Worm (Caenorhabditis elegans): ENCODE measurements around the gene K09F6.15.
"Not testable (repeated sequence)": the region's sequence is repeated elsewhere in the genome, so short reads cannot be mapped to it uniquely, and the experiment has no call there.

Gene K09F6.15

ce11 chrII:2292027-2292426 is 14.7 kb upstream of the K09F6.15 start, which contains the start of gene K09F6.7:
Gene K09F6.7, minus strand, starts transcription at chrII:2292127.
- TF ChIP-seq hmbx-1 (tag; optimal IDR thresholded peaks at IDR 0.05) = no peak
- TF ChIP-seq ama-1 (optimal IDR thresholded peaks at IDR 0.05) = no peak
- no peak for TF ChIP-seq tbx-37 (GFP tag; conservative IDR thresholded peaks at IDR 0.05)
- TF ChIP-seq ceh-13 (GFP tag; optimal IDR thresholded peaks at IDR 0.05) = no peak
- TF ChIP-seq tbx-11 (GFP tag; IDR thresholded peaks at IDR 0.05) = no peak
- no peak for TF ChIP-seq ets-7 (tag; optimal IDR thresholded peaks at IDR 0.05)
- no peak for TF ChIP-seq aly-1 (tag; optimal IDR thresholded peaks at IDR 0.05)
- no peak for TF ChIP-seq tra-4 (tag; optimal IDR thresholded peaks at IDR 0.05)

DNA sequence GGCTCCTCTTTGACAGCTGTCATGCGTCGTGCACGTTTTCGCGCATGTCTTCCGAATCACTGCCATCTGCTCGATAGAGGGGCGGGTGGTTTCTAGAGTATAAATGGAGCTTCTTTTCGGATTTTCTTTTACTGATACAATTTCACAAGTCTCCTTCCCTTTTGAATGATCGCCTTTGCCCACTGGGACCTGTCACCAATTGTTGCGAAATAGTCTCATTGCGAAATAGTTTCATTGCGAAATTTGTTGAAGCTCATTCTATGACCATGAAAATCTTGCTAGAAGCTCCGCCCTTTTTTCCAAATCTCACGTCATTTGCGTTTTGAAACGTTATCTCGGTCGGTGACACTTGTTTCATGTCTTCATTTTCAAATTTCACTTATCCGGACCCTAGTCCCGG is 12.1 kb upstream of the K09F6.15 start:
- TF ChIP-seq hmbx-1 (tag; optimal IDR thresholded peaks at IDR 0.05) = no peak

ce11 chrII:2288798-2289197 is 11.5 kb upstream of the K09F6.15 start, which contains the start of the genes K09F6.10 and K09F6.13:
Gene K09F6.10, minus strand, starts transcription at chrII:2288883.
Gene K09F6.13, plus strand, starts transcription at chrII:2289114.
- TF ChIP-seq hmbx-1 (tag; optimal IDR thresholded peaks at IDR 0.05) (no peak), tra-4 (tag; optimal IDR thresholded peaks at IDR 0.05) (no peak), sea-1 (GFP tag; conservative IDR thresholded peaks at IDR 0.05) (no peak), pes-1 (GFP tag; IDR thresholded peaks at IDR 0.05) (no peak), flt-1 (GFP tag; IDR thresholded peaks at IDR 0.05) (no peak), F13C5.2 (tag; optimal IDR thresholded peaks at IDR 0.05) (no peak), hnd-1 (tag; optimal IDR thresholded peaks at IDR 0.05) (no peak), hmg-4 (GFP tag; optimal IDR thresholded peaks at IDR 0.05) (no peak), ets-7 (tag; optimal IDR thresholded peaks at IDR 0.05) (no peak), ceh-13 (GFP tag; optimal IDR thresholded peaks at IDR 0.05) (no peak), ceh-36 (tag; optimal IDR thresholded peaks at IDR 0.05) (no peak)

- TF ChIP-seq tbx-37 (GFP tag; conservative IDR thresholded peaks at IDR 0.05) = no peak
Measured at ce11 chrII:2284703-2285102, 7.4 kb upstream of the K09F6.15 start.

DNA sequence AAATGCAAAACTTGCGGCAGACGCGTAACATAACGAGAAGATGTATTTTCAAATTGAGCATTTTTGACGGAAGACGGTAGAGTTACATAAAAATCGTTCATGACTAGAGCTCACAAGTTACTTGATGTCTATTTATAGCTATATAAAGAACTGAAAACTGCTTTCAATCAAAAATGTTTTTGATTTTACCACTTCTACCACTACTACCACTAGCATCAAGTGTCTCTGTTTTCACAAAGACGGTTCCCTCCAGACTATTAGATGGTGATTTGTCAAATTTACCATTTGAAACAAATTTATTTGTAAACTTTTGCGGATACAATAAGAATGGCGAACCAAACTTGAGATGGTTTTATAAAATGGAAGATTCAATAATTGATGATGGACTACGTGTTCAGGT is 5.3 kb upstream of the K09F6.15 start, which contains the start of gene K09F6.9:
K09F6.9 (minus strand) TSS at position 101 of the 400 bp plus-strand sequence.
- TF ChIP-seq hmg-4 (GFP tag; optimal IDR thresholded peaks at IDR 0.05); tra-4 (tag; optimal IDR thresholded peaks at IDR 0.05); pes-1 (GFP tag; IDR thresholded peaks at IDR 0.05): not testable (repeated sequence)

- no peak for TF ChIP-seq aly-1 (tag; optimal IDR thresholded peaks at IDR 0.05)
- TF ChIP-seq ama-1 (optimal IDR thresholded peaks at IDR 0.05) = no peak
- TF ChIP-seq tbx-11 (GFP tag; IDR thresholded peaks at IDR 0.05) = no peak
- TF ChIP-seq B0310.2 (tag; optimal IDR thresholded peaks at IDR 0.05) = no peak
- TF ChIP-seq ceh-36 (tag; optimal IDR thresholded peaks at IDR 0.05) = no peak
- no peak for TF ChIP-seq flt-1 (GFP tag; IDR thresholded peaks at IDR 0.05)
- TF ChIP-seq ceh-13 (GFP tag; optimal IDR thresholded peaks at IDR 0.05) = no peak
- no peak for TF ChIP-seq ets-7 (tag; optimal IDR thresholded peaks at IDR 0.05)
- no peak for TF ChIP-seq sea-1 (GFP tag; conservative IDR thresholded peaks at IDR 0.05)
Measured at ce11 chrII:2279839-2280238, 2.5 kb upstream of the K09F6.15 start, which contains the start of gene K09F6.11. Gene K09F6.11, plus strand, starts transcription at chrII:2280139.

- TF ChIP-seq B0310.2 (tag; optimal IDR thresholded peaks at IDR 0.05) = no peak
- no peak for TF ChIP-seq ets-7 (tag; optimal IDR thresholded peaks at IDR 0.05)
- no peak for TF ChIP-seq ceh-13 (GFP tag; optimal IDR thresholded peaks at IDR 0.05)
- no peak for TF ChIP-seq F13C5.2 (tag; optimal IDR thresholded peaks at IDR 0.05)
- no peak for TF ChIP-seq scrt-1 (GFP tag; IDR thresholded peaks at IDR 0.05)
- TF ChIP-seq tra-4 (tag; optimal IDR thresholded peaks at IDR 0.05) = no peak
- TF ChIP-seq ama-1 (optimal IDR thresholded peaks at IDR 0.05) = no peak
- TF ChIP-seq tbx-37 (GFP tag; conservative IDR thresholded peaks at IDR 0.05) = no peak
- TF ChIP-seq hmg-4 (GFP tag; optimal IDR thresholded peaks at IDR 0.05) = no peak
- no peak for TF ChIP-seq hmbx-1 (tag; optimal IDR thresholded peaks at IDR 0.05)
- TF ChIP-seq aly-1 (tag; optimal IDR thresholded peaks at IDR 0.05) = no peak
- TF ChIP-seq tbx-11 (GFP tag; IDR thresholded peaks at IDR 0.05) = no peak
- TF ChIP-seq ceh-36 (tag; optimal IDR thresholded peaks at IDR 0.05) = no peak
- no peak for TF ChIP-seq pes-1 (GFP tag; IDR thresholded peaks at IDR 0.05)
- TF ChIP-seq hnd-1 (tag; optimal IDR thresholded peaks at IDR 0.05) = no peak
- no peak for TF ChIP-seq flt-1 (GFP tag; IDR thresholded peaks at IDR 0.05)
- TF ChIP-seq sea-1 (GFP tag; conservative IDR thresholded peaks at IDR 0.05) = no peak
Measured at ce11 chrII:2279263-2279662, 1.9 kb upstream of the K09F6.15 start, which contains the start of gene K09F6.6. Gene K09F6.6, minus strand, starts transcription at chrII:2279305.

DNA sequence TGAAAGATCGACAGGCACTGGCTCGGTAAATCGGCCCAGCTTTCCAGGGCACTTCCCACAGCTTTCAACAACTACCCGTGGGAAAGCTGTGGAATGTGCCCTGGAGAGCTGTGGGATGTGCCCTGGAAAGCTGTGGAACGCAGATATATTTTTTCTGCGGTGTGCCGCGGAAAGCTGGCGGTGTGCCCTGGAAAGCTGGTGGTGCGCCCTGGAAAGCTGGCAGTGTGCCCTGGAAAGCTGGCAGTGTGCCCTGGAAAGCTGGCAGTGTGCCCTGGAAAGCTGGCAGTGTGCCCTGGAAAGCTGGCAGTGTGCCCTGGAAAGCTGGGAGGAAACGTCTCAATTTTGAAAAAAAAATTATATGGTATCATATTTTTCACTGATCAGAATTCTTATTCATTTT is 3.6 kb downstream of the K09F6.15 start:
- no peak for TF ChIP-seq tra-4 (tag; optimal IDR thresholded peaks at IDR 0.05)
- no peak for TF ChIP-seq scrt-1 (GFP tag; IDR thresholded peaks at IDR 0.05)
- TF ChIP-seq tbx-37 (GFP tag; conservative IDR thresholded peaks at IDR 0.05) = no peak
- TF ChIP-seq hnd-1 (tag; optimal IDR thresholded peaks at IDR 0.05) = no peak
- no peak for TF ChIP-seq ama-1 (optimal IDR thresholded peaks at IDR 0.05)
- TF ChIP-seq flt-1 (GFP tag; IDR thresholded peaks at IDR 0.05) = no peak
- no peak for TF ChIP-seq ceh-36 (tag; optimal IDR thresholded peaks at IDR 0.05)

DNA sequence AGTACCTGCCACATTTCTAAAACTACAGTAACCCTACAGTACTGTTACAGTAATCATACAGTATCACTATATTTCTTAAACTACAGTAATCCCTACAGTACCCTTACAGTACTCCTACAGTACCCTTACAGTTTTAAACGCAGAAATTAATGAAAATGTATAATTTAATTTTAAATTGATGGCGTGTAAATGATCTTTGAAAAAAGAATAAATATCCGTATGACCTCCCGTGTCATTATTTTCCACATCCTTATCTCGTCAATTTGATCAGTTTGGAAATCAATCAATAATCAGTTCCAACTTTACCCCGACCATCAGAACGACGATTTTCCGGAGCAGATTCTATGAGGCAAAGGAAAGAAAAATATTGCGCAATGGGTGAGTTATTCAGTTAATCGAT is 22.5 kb downstream of the K09F6.15 start, which contains the start of gene K09F6.3:
K09F6.3 (plus strand) TSS at position 301 of the 400 bp plus-strand sequence.
- not testable (repeated sequence) for TF ChIP-seq ama-1 (optimal IDR thresholded peaks at IDR 0.05); scrt-1 (GFP tag; IDR thresholded peaks at IDR 0.05); tra-4 (tag; optimal IDR thresholded peaks at IDR 0.05)

All from whole organism, early embryonic.